Fruit fly (Drosophila melanogaster): ENCODE data around the gene yps.
A peak's percentile ranks its signal among the peaks of the same experiment; 100 is the strongest.

Gene yps

DNA sequence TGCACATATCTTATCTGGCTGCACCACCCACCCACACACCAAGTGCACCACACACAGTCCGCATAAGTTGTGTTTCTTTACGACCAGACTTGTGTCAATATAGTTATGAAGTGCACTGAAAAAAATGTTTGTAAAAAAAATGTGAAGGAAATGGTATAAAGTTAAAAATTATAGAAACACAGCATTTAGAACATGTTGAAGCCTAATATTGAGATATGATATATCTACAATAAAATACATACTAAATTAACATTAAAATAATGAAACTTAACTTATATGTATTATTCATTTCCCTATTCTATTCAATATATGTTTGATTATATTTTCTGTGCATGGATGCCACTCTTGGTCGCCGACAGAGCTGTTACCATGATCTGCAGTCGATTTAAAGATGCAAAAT lies 12.0 kb downstream of the yps start:
- TF ChIP-seq psq (optimal IDR thresholded peaks at IDR 0.05) (no peak), EcR (GFP tag; optimal IDR thresholded peaks at IDR 0.05) (no peak), CG8478 (optimal IDR thresholded peaks at IDR 0.05) (no peak), usp (GFP tag; optimal IDR thresholded peaks at IDR 0.05) (no peak), Dll (optimal IDR thresholded peaks at IDR 0.05) (no peak), pan (optimal IDR thresholded peaks at IDR 0.05) (no peak)

DNA sequence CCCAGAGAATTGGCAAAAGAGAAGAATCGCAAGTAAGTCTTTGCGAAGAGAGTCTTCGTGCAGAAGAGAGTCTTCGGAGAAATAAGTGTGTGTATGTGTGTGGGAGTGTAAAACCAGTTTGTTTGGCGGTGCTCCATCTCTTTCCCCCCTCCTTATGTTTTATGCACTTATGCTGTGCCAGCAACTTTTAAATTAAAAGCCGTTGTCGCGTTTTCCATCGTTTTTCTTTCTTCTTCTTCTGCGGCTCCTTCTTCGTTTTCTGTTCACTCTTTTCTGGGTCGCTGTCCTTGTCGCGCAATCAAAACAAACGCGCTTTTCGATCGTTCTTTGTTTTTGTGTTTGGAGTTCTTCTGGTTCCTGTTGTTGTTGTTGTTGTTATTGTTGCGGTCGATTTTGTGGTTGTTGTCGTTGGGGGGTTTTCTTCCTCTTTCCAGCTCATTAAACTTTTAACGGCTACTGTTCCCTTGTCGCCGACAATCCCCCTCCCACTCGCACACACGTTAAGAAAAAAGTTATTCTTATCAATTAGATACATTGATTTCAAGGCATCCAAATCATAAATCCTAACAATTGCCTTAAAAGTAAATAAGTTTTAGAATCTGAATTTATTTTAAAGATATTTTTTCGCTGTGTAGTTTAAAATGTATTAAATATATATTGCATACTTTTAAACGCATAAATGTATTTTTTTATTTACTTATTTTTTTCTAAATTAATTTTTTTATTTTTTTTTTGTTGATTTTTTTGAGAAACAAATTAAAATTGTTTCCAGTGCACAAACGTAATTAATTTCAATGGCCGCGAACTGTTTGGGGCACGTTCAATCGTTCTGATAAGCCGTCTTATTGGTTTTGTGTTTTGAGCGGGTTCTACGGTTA lies 13.6 kb downstream of the yps start:
- TF ChIP-seq EcR (GFP tag; optimal IDR thresholded peaks at IDR 0.05) (peak in 1 of 2 experiments; percentile 77), pan (optimal IDR thresholded peaks at IDR 0.05) (no peak), usp (GFP tag; optimal IDR thresholded peaks at IDR 0.05) (no peak), psq (optimal IDR thresholded peaks at IDR 0.05) (no peak)

DNA sequence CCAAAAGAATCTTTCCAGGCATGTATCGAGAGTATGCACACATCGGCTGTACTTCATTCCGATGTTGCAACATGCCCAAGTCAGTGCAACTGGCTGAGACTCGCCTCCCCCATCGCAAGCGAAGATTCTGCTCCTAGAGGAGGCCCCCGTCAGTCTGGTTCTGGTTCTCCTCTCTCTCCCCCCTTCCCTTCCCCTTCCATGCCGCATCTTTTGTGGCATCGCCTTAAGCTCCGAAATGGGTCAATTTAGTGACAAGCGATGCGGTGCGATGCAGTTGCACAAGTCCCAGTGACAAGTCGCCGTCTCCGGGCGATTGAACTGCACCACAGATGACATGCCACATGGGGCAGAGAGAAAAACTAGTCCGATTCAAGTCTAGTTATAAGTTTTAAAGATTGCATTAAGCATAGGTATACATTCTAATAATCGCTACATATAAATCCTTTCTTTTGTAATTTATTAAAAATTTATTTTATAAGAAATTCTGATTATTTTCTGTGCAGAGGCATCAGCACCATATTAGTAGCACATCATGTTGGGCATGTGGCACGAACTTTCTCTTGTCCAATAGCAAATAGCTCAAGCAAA lies 15.8 kb downstream of the yps start:
- TF ChIP-seq usp (GFP tag; optimal IDR thresholded peaks at IDR 0.05) (no peak), CG8478 (optimal IDR thresholded peaks at IDR 0.05) (no peak), Dll (optimal IDR thresholded peaks at IDR 0.05) (no peak), pan (optimal IDR thresholded peaks at IDR 0.05) (no peak), EcR (GFP tag; optimal IDR thresholded peaks at IDR 0.05) (no peak), psq (optimal IDR thresholded peaks at IDR 0.05) (no peak)

DNA sequence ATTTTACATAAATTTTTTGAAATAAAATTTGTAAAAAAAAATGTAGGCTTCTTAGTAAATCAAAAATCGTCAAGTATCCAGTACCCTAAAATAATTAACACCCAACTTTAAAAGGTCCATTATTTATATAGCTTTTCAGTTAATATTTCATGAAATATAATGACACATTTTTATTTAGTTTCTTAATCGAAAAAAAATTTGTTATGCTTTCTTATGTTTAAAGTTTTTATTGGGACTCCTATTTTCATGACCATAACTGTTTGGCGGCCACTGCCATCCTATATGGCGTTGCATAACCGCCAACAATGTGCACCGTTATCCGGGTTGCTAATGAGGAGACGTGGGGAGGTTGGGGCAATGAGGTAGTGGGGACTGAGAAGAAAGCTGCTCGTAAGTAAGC lies 16.4 kb downstream of the yps start:
- TF ChIP-seq EcR (GFP tag; optimal IDR thresholded peaks at IDR 0.05) (no peak), pan (optimal IDR thresholded peaks at IDR 0.05) (no peak), usp (GFP tag; optimal IDR thresholded peaks at IDR 0.05) (no peak), psq (optimal IDR thresholded peaks at IDR 0.05) (no peak), Dll (optimal IDR thresholded peaks at IDR 0.05) (no peak), CG8478 (optimal IDR thresholded peaks at IDR 0.05) (no peak)

DNA sequence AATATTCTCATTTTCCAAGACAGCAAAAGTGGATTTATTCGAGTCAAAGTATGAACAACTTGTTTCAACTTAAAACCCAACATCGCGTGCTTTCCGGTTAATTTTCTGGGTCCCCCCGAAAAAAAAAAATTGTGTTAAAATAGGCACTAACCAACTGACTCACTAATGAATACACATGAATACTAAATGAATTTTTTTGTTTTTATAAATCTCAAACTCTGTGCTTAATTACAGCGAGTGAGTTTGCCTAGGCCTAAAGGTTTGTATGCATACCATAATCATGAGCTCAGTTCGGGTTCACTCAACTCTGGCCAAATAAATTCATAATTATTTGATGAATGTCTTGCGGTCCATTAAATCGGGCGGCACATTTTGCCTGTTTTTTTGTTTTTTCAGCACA lies 17.6 kb downstream of the yps start:
- no peak for TF ChIP-seq EcR (GFP tag; optimal IDR thresholded peaks at IDR 0.05)

DNA sequence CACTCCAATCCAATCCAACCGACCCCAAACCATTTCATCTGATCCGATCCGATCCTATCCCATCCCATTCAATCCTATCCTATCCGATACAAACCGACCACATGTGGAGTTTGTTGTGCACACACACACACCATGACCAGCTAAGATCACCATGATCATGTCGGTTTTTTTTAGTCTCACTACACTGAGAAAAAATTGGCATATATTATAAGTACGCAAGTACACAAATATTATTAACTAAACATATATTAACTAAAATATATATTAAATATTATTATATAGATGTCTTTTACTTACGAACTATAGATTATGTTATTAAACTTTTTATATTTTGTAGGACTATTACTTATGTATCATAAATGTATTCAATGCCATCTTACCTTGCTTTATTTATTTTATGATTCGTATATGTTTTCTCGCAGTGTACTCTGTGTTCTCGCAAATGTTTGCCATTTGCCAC lies 23.0 kb downstream of the yps start:
- TF ChIP-seq CG8478 (optimal IDR thresholded peaks at IDR 0.05) (no peak), pan (optimal IDR thresholded peaks at IDR 0.05) (no peak), psq (optimal IDR thresholded peaks at IDR 0.05) (no peak), Dll (optimal IDR thresholded peaks at IDR 0.05) (no peak), usp (GFP tag; optimal IDR thresholded peaks at IDR 0.05) (no peak), EcR (GFP tag; optimal IDR thresholded peaks at IDR 0.05) (no peak)

DNA sequence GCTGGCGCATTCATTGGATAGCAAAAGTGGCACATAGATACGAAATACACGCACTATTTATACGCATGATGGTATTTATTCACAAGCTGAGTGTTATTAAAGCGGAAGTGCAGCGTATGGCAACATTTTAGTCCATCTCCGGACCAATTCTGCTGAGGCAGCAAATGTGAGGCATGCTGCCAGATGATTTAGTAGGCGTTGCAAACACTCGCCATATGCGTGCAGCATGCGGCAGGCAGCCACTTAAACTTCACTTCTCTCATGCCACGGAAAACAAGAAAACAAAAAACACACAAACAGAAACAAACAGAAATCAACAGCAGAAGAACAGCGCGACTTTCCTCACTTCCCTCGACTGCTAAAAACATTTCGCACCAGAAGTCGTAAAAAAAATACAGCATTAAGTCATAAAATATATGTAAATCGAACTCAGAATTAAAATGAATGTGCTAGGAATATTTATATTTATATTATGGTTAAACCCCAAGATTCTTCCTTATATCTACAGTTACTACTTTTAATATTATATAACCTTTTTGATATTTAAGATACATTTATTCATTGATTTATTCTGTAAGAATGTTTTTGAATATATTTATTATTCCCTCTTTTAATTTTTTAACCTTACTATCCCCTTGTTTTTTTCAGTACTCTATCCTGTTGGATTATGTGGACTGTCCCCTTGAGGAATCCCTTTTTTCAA lies 25.5 kb downstream of the yps start:
- TF ChIP-seq EcR (GFP tag; optimal IDR thresholded peaks at IDR 0.05) (no peak), Dll (optimal IDR thresholded peaks at IDR 0.05) (no peak), CG8478 (optimal IDR thresholded peaks at IDR 0.05) (no peak), pan (optimal IDR thresholded peaks at IDR 0.05) (no peak), psq (optimal IDR thresholded peaks at IDR 0.05) (no peak), usp (GFP tag; optimal IDR thresholded peaks at IDR 0.05) (no peak)

DNA sequence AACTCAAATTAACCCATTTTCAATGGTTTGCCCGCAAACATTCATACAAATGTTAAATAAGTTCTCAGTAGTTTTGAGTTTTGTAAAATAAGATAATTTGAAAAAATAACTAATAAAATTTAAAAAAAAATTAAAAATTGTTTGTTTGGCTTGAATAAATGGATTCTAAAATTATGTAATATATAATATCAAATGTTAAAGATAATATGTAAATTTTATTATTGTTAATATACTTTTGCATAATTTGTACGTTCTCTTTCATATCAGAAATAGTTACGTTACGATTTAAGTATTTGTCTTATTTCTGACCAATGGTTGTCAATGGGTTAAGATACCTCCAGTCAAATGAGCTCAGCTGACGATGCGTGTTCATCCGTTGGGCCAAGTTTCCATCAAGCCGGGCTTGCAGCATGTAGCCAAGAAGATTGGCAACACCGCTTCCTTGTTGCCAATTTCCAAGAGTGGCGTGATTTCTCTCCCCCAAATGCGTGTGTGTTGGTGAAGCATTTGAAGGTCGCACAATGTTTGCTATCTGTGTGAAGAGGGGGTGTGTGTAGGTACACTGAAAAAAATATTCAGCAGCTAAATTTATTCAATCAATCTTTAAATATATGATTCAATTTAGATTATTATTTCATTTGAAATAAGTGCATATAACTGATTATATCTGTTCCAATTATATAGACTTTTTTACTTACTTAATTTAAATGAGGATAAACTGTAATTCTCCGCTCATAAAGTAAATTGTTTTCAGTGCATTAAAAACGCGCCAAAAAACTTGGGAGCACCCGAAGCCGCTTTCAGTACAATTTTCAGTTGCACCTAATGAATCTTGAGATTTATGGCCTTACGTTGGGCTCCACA lies 27.9 kb downstream of the yps start:
- TF ChIP-seq pan (optimal IDR thresholded peaks at IDR 0.05) (no peak), EcR (GFP tag; optimal IDR thresholded peaks at IDR 0.05) (no peak), psq (optimal IDR thresholded peaks at IDR 0.05) (no peak), Dll (optimal IDR thresholded peaks at IDR 0.05) (no peak), usp (GFP tag; optimal IDR thresholded peaks at IDR 0.05) (no peak), CG8478 (optimal IDR thresholded peaks at IDR 0.05) (no peak)

DNA sequence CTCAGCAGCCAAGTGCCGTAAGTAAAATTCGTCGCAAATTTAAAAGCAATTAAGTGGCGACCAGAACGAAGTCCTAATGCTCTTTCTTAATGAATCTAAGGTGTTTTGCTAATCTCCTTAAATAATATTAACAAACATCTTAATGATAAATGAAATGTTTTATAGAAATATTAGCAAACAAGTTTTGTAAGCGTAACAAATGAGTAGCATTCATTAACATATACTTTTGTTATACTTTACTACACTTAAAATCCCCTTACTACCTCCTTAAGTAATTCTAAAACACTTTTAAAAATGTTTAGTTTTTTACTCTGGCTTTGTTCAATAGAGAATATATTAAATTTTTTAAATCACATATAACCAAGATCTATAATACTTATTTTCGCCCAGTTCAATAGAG lies 29.0 kb downstream of the yps start:
- TF ChIP-seq CG8478 (optimal IDR thresholded peaks at IDR 0.05) = no peak
- TF ChIP-seq psq (optimal IDR thresholded peaks at IDR 0.05) = no peak
- TF ChIP-seq Dll (optimal IDR thresholded peaks at IDR 0.05) = no peak

DNA sequence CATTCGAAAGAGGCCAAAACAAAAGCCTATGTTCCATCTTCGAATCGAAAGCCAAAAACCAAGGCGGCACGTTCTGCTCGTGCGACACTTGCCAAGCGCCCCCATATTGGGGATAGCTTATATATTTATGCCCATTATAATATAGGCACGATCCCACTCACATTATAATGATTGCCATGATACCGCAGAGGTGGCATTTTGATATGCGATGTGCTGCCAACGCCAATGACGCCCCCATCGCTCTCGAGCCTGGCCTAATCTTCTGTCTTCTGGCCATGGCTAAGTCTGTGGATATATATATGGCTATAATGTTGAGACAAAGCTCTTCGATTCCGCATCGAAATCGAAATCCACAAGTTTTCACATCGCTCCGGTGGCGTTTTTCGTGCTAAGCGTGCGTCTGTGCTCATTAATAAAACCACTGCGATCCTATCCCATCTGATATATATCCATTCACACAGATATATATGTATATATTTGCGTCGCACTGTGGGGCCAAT lies 32.0 kb downstream of the yps start:
- TF ChIP-seq CG8478 (optimal IDR thresholded peaks at IDR 0.05) (no peak), Dll (optimal IDR thresholded peaks at IDR 0.05) (no peak)

DNA sequence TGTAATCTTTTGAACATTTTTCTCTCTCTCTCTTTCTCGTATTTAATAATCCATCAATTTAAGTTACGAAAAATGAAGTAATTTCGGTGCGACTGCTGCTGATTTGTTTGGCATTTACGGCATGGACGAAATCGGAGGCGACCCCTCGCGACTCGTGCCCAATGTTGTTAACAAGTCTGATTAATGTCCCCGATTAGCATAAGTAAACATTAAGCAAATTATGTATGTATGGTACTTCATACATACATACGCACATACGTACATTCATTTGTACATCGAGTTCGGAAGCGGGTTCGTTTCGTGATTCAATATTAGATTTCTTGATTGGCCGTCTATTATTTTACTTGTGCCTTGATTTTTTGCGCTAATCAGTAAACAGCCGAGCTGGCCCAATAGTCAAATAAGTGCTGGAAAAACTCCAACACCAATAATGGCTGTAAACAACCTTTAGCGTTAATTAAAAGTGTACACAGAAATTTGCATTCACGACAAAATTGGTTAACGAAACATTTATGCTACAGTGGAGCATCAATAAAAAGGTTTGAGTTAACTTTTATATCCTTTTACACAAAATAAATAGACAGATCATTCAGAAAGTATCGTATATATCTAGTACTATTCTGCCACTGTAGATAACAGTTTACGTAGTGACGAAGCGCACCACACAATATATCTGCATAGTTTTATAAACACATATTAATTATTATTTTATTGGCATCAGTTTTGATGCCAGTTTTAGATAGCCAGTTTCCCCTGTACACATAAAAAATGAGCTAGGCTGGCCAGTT lies 33.9 kb downstream of the yps start:
- TF ChIP-seq pan (optimal IDR thresholded peaks at IDR 0.05) = no peak
- no peak for TF ChIP-seq CG8478 (optimal IDR thresholded peaks at IDR 0.05)
- no peak for TF ChIP-seq usp (GFP tag; optimal IDR thresholded peaks at IDR 0.05)
- no peak for TF ChIP-seq EcR (GFP tag; optimal IDR thresholded peaks at IDR 0.05)
- TF ChIP-seq Dll (optimal IDR thresholded peaks at IDR 0.05) = no peak
- no peak for TF ChIP-seq psq (optimal IDR thresholded peaks at IDR 0.05)

Data from whole organism.